Fruit fly (Drosophila melanogaster): Measurements from ENCODE around the gene CG3021.

- no peak for TF ChIP-seq usp (GFP tag; optimal IDR thresholded peaks at IDR 0.05)
- no peak for TF ChIP-seq psq (optimal IDR thresholded peaks at IDR 0.05)
- TF ChIP-seq CG8478 (optimal IDR thresholded peaks at IDR 0.05): no peak
- TF ChIP-seq pan (optimal IDR thresholded peaks at IDR 0.05): no peak
- TF ChIP-seq EcR (GFP tag; optimal IDR thresholded peaks at IDR 0.05): no peak
Measured at dm6 chrX:1033066-1033465, 6.5 kb downstream of the CG3021 start.

Measured in whole organism.